Fruit fly (Drosophila melanogaster) Kc167 (cell line): ENCODE data around the gene CG11342.

Experiments
- Myc ChIP-seq: fragments of >200 bp; optimal IDR thresholded peaks from 2 replicates; lab custom pipeline; 2017; ENCODE audit warnings: missing external identifiers
- Sin3A ChIP-seq: fragments of >200 bp; optimal IDR thresholded peaks from 2 replicates; lab custom pipeline; 2018; ENCODE audit warnings: missing external identifiers
- h ChIP-seq: fragments of >200 bp; optimal IDR thresholded peaks from 3 replicates; lab custom pipeline; 2018; ENCODE audit warnings: missing external identifiers
- insv ChIP-seq: fragments of >200 bp; optimal IDR thresholded peaks from 3 replicates; lab custom pipeline; 2018; ENCODE audit warnings: missing external identifiers
- psq ChIP-seq: fragments of >200 bp; optimal IDR thresholded peaks from 2 replicates; lab custom pipeline; 2017; ENCODE audit warnings: missing external identifiers
- ttk ChIP-seq: sonication (Bioruptor generic); optimal IDR thresholded peaks from 2 replicates; lab custom pipeline; 2017; ENCODE audit warnings: missing external identifiers

CG11342 gene

dm6 chr3L:4406653-4407257 lies 39.5 kb upstream of the CG11342 start, which contains the start of gene TP53INP:
TP53INP (plus strand) TSS chr3L:4406943.
- TF ChIP-seq Sin3A = no peak
- TF ChIP-seq Myc (lab: Kevin White, UChicago) = no peak
- TF ChIP-seq insv (lab: Kevin White, UChicago) = no peak
- TF ChIP-seq h (lab: Kevin White, UChicago) = no peak
- TF ChIP-seq ttk (lab: Kevin White, UChicago) = no peak
- TF ChIP-seq psq (lab: Kevin White, UChicago) = no peak

dm6 chr3L:4405922-4406321 lies 38.7 kb upstream of the CG11342 start, which contains the start of gene CG15019:
CG15019 (minus strand) TSS chr3L:4406059.
- no peak for TF ChIP-seq h (lab: Kevin White, UChicago)
- no peak for TF ChIP-seq ttk (lab: Kevin White, UChicago)
- TF ChIP-seq Myc (lab: Kevin White, UChicago) = no peak
- TF ChIP-seq insv (lab: Kevin White, UChicago) = no peak
- no peak for TF ChIP-seq psq (lab: Kevin White, UChicago)
- no peak for TF ChIP-seq Sin3A

dm6 chr3L:4403180-4403769 lies 36.0 kb upstream of the CG11342 start, which contains the start of gene Syx17:
Syx17 (plus strand) TSS chr3L:4403487.
- TF ChIP-seq psq (lab: Kevin White, UChicago) = no peak

dm6 chr3L:4401241-4401640 lies 34.0 kb upstream of the CG11342 start:
- no peak for TF ChIP-seq ttk (lab: Kevin White, UChicago)
- no peak for TF ChIP-seq insv (lab: Kevin White, UChicago)
- TF ChIP-seq Sin3A = no peak
- no peak for TF ChIP-seq Myc (lab: Kevin White, UChicago)
- no peak for TF ChIP-seq h (lab: Kevin White, UChicago)
- TF ChIP-seq psq (lab: Kevin White, UChicago) = no peak

dm6 chr3L:4399905-4400304 lies 32.6 kb upstream of the CG11342 start:
- TF ChIP-seq Myc (lab: Kevin White, UChicago) = no peak
- no peak for TF ChIP-seq h (lab: Kevin White, UChicago)
- TF ChIP-seq insv (lab: Kevin White, UChicago) = no peak
- no peak for TF ChIP-seq ttk (lab: Kevin White, UChicago)
- no peak for TF ChIP-seq Sin3A
- no peak for TF ChIP-seq psq (lab: Kevin White, UChicago)

dm6 chr3L:4397874-4398273 lies 30.6 kb upstream of the CG11342 start:
- TF ChIP-seq Sin3A = no peak
- TF ChIP-seq insv (lab: Kevin White, UChicago) = no peak
- TF ChIP-seq ttk (lab: Kevin White, UChicago) = no peak
- TF ChIP-seq psq (lab: Kevin White, UChicago) = no peak
- TF ChIP-seq Myc (lab: Kevin White, UChicago) = no peak
- no peak for TF ChIP-seq h (lab: Kevin White, UChicago)

dm6 chr3L:4397137-4397536 lies 29.9 kb upstream of the CG11342 start:
- TF ChIP-seq Sin3A (no peak), Myc (lab: Kevin White, UChicago) (no peak), ttk (lab: Kevin White, UChicago) (no peak), insv (lab: Kevin White, UChicago) (no peak), psq (lab: Kevin White, UChicago) (no peak), h (lab: Kevin White, UChicago) (no peak)

- no peak for TF ChIP-seq Myc (lab: Kevin White, UChicago)
- TF ChIP-seq psq (lab: Kevin White, UChicago) = no peak
- no peak for TF ChIP-seq insv (lab: Kevin White, UChicago)
- TF ChIP-seq h (lab: Kevin White, UChicago) = no peak
- no peak for TF ChIP-seq ttk (lab: Kevin White, UChicago)
- no peak for TF ChIP-seq Sin3A
Measured at dm6 chr3L:4396372-4396771, 29.1 kb upstream of the CG11342 start.

dm6 chr3L:4395501-4396073 lies 28.3 kb upstream of the CG11342 start:
- no peak for TF ChIP-seq h (lab: Kevin White, UChicago)
- TF ChIP-seq insv (lab: Kevin White, UChicago) = no peak
- no peak for TF ChIP-seq psq (lab: Kevin White, UChicago)
- TF ChIP-seq Myc (lab: Kevin White, UChicago) = no peak
- TF ChIP-seq ttk (lab: Kevin White, UChicago) = no peak
- TF ChIP-seq Sin3A = no peak

- TF ChIP-seq psq (lab: Kevin White, UChicago) (no peak), h (lab: Kevin White, UChicago) (no peak), Myc (lab: Kevin White, UChicago) (no peak)
Measured at dm6 chr3L:4393642-4394041, 26.4 kb upstream of the CG11342 start.

dm6 chr3L:4392851-4393250 lies 25.6 kb upstream of the CG11342 start:
- TF ChIP-seq Myc (lab: Kevin White, UChicago) (no peak), Sin3A (no peak), psq (lab: Kevin White, UChicago) (no peak), insv (lab: Kevin White, UChicago) (no peak)

- TF ChIP-seq insv (lab: Kevin White, UChicago) (no peak), Sin3A (no peak), h (lab: Kevin White, UChicago) (no peak), ttk (lab: Kevin White, UChicago) (no peak), psq (lab: Kevin White, UChicago) (no peak), Myc (lab: Kevin White, UChicago) (no peak)
Measured at dm6 chr3L:4389104-4389503, 21.8 kb upstream of the CG11342 start.
